Worm (Caenorhabditis elegans): ENCODE results near the gene T25B9.8.

Gene T25B9.8

ce11 chrIV:10795678-10796077 is 27.7 kb upstream of the T25B9.8 start:
- no peak for TF ChIP-seq aly-2 (tag; optimal IDR thresholded peaks at IDR 0.05)
- peak; percentile 51; the same call in 1 of the 2 replicates for TF ChIP-seq php-3 (GFP tag; IDR thresholded peaks at IDR 0.05)
- peak; percentile 46; the same call in 1 of the 2 replicates for TF ChIP-seq dmd-6 (GFP tag; IDR thresholded peaks at IDR 0.05)
- TF ChIP-seq ZK337.2 (GFP tag; IDR thresholded peaks at IDR 0.05), result no peak
- TF ChIP-seq lsy-2 (tag; optimal IDR thresholded peaks at IDR 0.05), result no peak
- TF ChIP-seq ces-1 (GFP tag; optimal IDR thresholded peaks at IDR 0.05), result no peak
- TF ChIP-seq ceh-20 (GFP tag; IDR thresholded peaks at IDR 0.05), result no peak
- peak; percentile 82 for TF ChIP-seq dve-1 (tag; optimal IDR thresholded peaks at IDR 0.05; ENCODE audit: insufficient read depth)
- TF ChIP-seq nhr-42 (GFP tag; IDR thresholded peaks at IDR 0.05), result no peak
- peak; percentile 37 for TF ChIP-seq nhr-28 (tag; optimal IDR thresholded peaks at IDR 0.05)
- TF ChIP-seq arid-1 (GFP tag; conservative IDR thresholded peaks at IDR 0.05), result no peak
- no peak for TF ChIP-seq snpc-1.2 (GFP tag; IDR thresholded peaks at IDR 0.05)
- no peak for TF ChIP-seq Y105C5A.15 (GFP tag; IDR thresholded peaks at IDR 0.05)
- no peak for TF ChIP-seq zip-2 (tag; optimal IDR thresholded peaks at IDR 0.05)
- TF ChIP-seq daf-16 (GFP tag; optimal IDR thresholded peaks at IDR 0.05), result no peak
- TF ChIP-seq daf-16 (tag; optimal IDR thresholded peaks at IDR 0.05), result peak; percentile 96
- TF ChIP-seq pqm-1 (tag; optimal IDR thresholded peaks at IDR 0.05), result peak; percentile 32
- peak; percentile 58 for TF ChIP-seq hlh-30 (tag; optimal IDR thresholded peaks at IDR 0.05; ENCODE audit: insufficient read depth)
- peak; percentile 76 for TF ChIP-seq hlh-11 (tag; optimal IDR thresholded peaks at IDR 0.05)
- TF ChIP-seq nhr-41 (GFP tag; IDR thresholded peaks at IDR 0.05), result no peak

- TF ChIP-seq lsy-2 (tag; optimal IDR thresholded peaks at IDR 0.05) (no peak), nhr-42 (GFP tag; IDR thresholded peaks at IDR 0.05) (no peak), Y5F2A.4 (GFP tag; optimal IDR thresholded peaks at IDR 0.05) (no peak), T26A8.4 (GFP tag; IDR thresholded peaks at IDR 0.05) (no peak), F49E8.2 (tag; optimal IDR thresholded peaks at IDR 0.05; ENCODE audit: borderline replicate concordance) (no peak), D1046.2 (GFP tag; IDR thresholded peaks at IDR 0.05) (no peak), fos-1 (tag; optimal IDR thresholded peaks at IDR 0.05) (no peak), hlh-30 (tag; optimal IDR thresholded peaks at IDR 0.05; ENCODE audit: insufficient read depth) (no peak), hlh-11 (tag; optimal IDR thresholded peaks at IDR 0.05) (no peak), dpl-1 (GFP tag; optimal IDR thresholded peaks at IDR 0.05) (no peak), hmg-1.1 (GFP tag; IDR thresholded peaks at IDR 0.05) (no peak), php-3 (GFP tag; IDR thresholded peaks at IDR 0.05) (no peak), vab-7 (GFP tag; IDR thresholded peaks at IDR 0.05) (no peak), lin-29 (GFP tag; IDR thresholded peaks at IDR 0.05) (no peak), daf-8 (GFP tag; IDR thresholded peaks at IDR 0.05) (no peak), snpc-1.2 (GFP tag; IDR thresholded peaks at IDR 0.05) (no peak), ceh-20 (GFP tag; IDR thresholded peaks at IDR 0.05) (no peak)
Measured at ce11 chrIV:10790353-10790752, 22.4 kb upstream of the T25B9.8 start, which contains the start of gene pept-2. Gene pept-2, plus strand, starts transcription at chrIV:10790653.

ce11 chrIV:10786731-10787130 is 18.7 kb upstream of the T25B9.8 start, which contains the start of gene srd-7:
Gene srd-7, minus strand, starts transcription at chrIV:10786831.
- no peak for TF ChIP-seq php-3 (GFP tag; IDR thresholded peaks at IDR 0.05)
- TF ChIP-seq set-16 (GFP tag; IDR thresholded peaks at IDR 0.05), result no peak
- TF ChIP-seq ceh-28 (tag; optimal IDR thresholded peaks at IDR 0.05), result no peak
- no peak for TF ChIP-seq dmd-9 (GFP tag; IDR thresholded peaks at IDR 0.05)
- no peak for TF ChIP-seq nhr-6 (tag; optimal IDR thresholded peaks at IDR 0.05)
- TF ChIP-seq dpl-1 (GFP tag; optimal IDR thresholded peaks at IDR 0.05), result no peak
- no peak for TF ChIP-seq madf-9 (GFP tag; conservative IDR thresholded peaks at IDR 0.05)
- TF ChIP-seq F10B5.3 (tag; optimal IDR thresholded peaks at IDR 0.05), result no peak
- no peak for TF ChIP-seq nhr-11 (tag; optimal IDR thresholded peaks at IDR 0.05)
- no peak for TF ChIP-seq dve-1 (tag; optimal IDR thresholded peaks at IDR 0.05; ENCODE audit: insufficient read depth)
- no peak for TF ChIP-seq R02D3.7 (tag; optimal IDR thresholded peaks at IDR 0.05)
- no peak for TF ChIP-seq lin-29 (GFP tag; IDR thresholded peaks at IDR 0.05)
- TF ChIP-seq unc-62 (GFP tag; optimal IDR thresholded peaks at IDR 0.05 in 1 of 2), result no peak
- no peak for TF ChIP-seq unc-62 (tag; optimal IDR thresholded peaks at IDR 0.05)
- TF ChIP-seq lin-15B (tag; optimal IDR thresholded peaks at IDR 0.05), result no peak
- no peak for TF ChIP-seq Y5F2A.4 (GFP tag; optimal IDR thresholded peaks at IDR 0.05)
- TF ChIP-seq nhr-111 (GFP tag; optimal IDR thresholded peaks at IDR 0.05), result no peak
- TF ChIP-seq lin-39 (tag; optimal IDR thresholded peaks at IDR 0.05), result no peak
- no peak for TF ChIP-seq ZK546.5 (tag; optimal IDR thresholded peaks at IDR 0.05)
- no peak for TF ChIP-seq ZK337.2 (GFP tag; IDR thresholded peaks at IDR 0.05)

Measured in whole organism, L4 larva.